Worm (Caenorhabditis elegans): ENCODE results near the gene scvp-1.

The scvp-1 gene

ce11 chrV:10960544-10960943 is 29.5 kb upstream of the scvp-1 start, which contains the start of gene vps-36:
Gene vps-36 (minus strand): TSS chrV:10960669.
- no peak for TF ChIP-seq egl-27 (tag; optimal IDR thresholded peaks at IDR 0.05)
- no peak for TF ChIP-seq hmg-11 (tag; optimal IDR thresholded peaks at IDR 0.05)
- no peak for TF ChIP-seq nfya-1 (tag; optimal IDR thresholded peaks at IDR 0.05; ENCODE audit: insufficient read depth)
- TF ChIP-seq nhr-77 (tag; optimal IDR thresholded peaks at IDR 0.05): no peak
- TF ChIP-seq tbx-2 (tag; optimal IDR thresholded peaks at IDR 0.05): no peak
- TF ChIP-seq pqm-1 (tag; optimal IDR thresholded peaks at IDR 0.05): peak; percentile 59
- no peak for TF ChIP-seq unc-62 (GFP tag; optimal IDR thresholded peaks at IDR 0.05)
- no peak for TF ChIP-seq fos-1 (tag; optimal IDR thresholded peaks at IDR 0.05)
- no peak for TF ChIP-seq eor-1 (tag; optimal IDR thresholded peaks at IDR 0.05)
- no peak for TF ChIP-seq ceh-9 (tag; optimal IDR thresholded peaks at IDR 0.05)
- peak; percentile 74 for TF ChIP-seq pha-4 (tag; optimal IDR thresholded peaks at IDR 0.05)
- no peak for TF ChIP-seq sea-2 (GFP tag; optimal IDR thresholded peaks at IDR 0.05)
- TF ChIP-seq ama-1 (optimal IDR thresholded peaks at IDR 0.05): no peak
- no peak for TF ChIP-seq ztf-11 (tag; optimal IDR thresholded peaks at IDR 0.05)
- peak; percentile 21 for TF ChIP-seq lin-15B (tag; optimal IDR thresholded peaks at IDR 0.05)
- peak; percentile 65 for TF ChIP-seq elt-2 (tag; optimal IDR thresholded peaks at IDR 0.05)
- no peak for TF ChIP-seq fkh-2 (tag; optimal IDR thresholded peaks at IDR 0.05)
- TF ChIP-seq fkh-10 (GFP tag; optimal IDR thresholded peaks at IDR 0.05): no peak
- no peak for TF ChIP-seq skn-1 (tag; optimal IDR thresholded peaks at IDR 0.05)
- no peak for TF ChIP-seq elt-3 (tag; optimal IDR thresholded peaks at IDR 0.05)

- TF ChIP-seq nhr-77 (tag; optimal IDR thresholded peaks at IDR 0.05) (no peak), nhr-43 (tag; optimal IDR thresholded peaks at IDR 0.05; ENCODE audit: poor library complexity, severe bottlenecking) (peak; percentile 28), ceh-28 (tag; optimal IDR thresholded peaks at IDR 0.05) (peak; percentile 35), elt-2 (tag; optimal IDR thresholded peaks at IDR 0.05) (peak; percentile 37), mdl-1 (tag; optimal IDR thresholded peaks at IDR 0.05) (no peak)
These were observed 27.3 kb upstream of the scvp-1 start, which contains the start of gene pigt-1 for ce11 chrV:10958322-10958900. Gene pigt-1 (minus strand): TSS chrV:10958821.

ce11 chrV:10955681-10956476 is 24.8 kb upstream of the scvp-1 start, which contains the start of gene F17C11.13:
Gene F17C11.13 (plus strand): TSS chrV:10955923.
- TF ChIP-seq ceh-28 (tag; optimal IDR thresholded peaks at IDR 0.05) (no peak), elt-2 (tag; optimal IDR thresholded peaks at IDR 0.05) (peak; percentile 59), ZK546.5 (tag; optimal IDR thresholded peaks at IDR 0.05) (no peak), pqm-1 (tag; optimal IDR thresholded peaks at IDR 0.05) (peak; percentile 32), elt-3 (tag; optimal IDR thresholded peaks at IDR 0.05) (no peak)

- peak; percentile 82 for TF ChIP-seq pqm-1 (tag; optimal IDR thresholded peaks at IDR 0.05)
- TF ChIP-seq ceh-28 (tag; optimal IDR thresholded peaks at IDR 0.05): no peak
- peak; percentile 70 for TF ChIP-seq elt-2 (tag; optimal IDR thresholded peaks at IDR 0.05)
These were observed 23.7 kb upstream of the scvp-1 start, which contains the start of gene F17C11.6 for ce11 chrV:10954832-10955231. Gene F17C11.6 (plus strand): TSS chrV:10955121.

- TF ChIP-seq pqm-1 (tag; optimal IDR thresholded peaks at IDR 0.05) (no peak), ceh-9 (tag; optimal IDR thresholded peaks at IDR 0.05) (no peak), unc-39 (tag; optimal IDR thresholded peaks at IDR 0.05) (no peak), sea-2 (GFP tag; optimal IDR thresholded peaks at IDR 0.05) (no peak)
These were observed 23.2 kb upstream of the scvp-1 start, which contains the start of gene clec-221 for ce11 chrV:10954334-10954733. Gene clec-221 (minus strand): TSS chrV:10954434.

ce11 chrV:10953471-10954155 is 22.5 kb upstream of the scvp-1 start:
- peak; percentile 83 for TF ChIP-seq ama-1 (optimal IDR thresholded peaks at IDR 0.05)
- no peak for TF ChIP-seq nhr-76 (tag; optimal IDR thresholded peaks at IDR 0.05)
- TF ChIP-seq lin-39 (tag; optimal IDR thresholded peaks at IDR 0.05): no peak
- no peak for TF ChIP-seq elt-2 (tag; optimal IDR thresholded peaks at IDR 0.05)
- no peak for TF ChIP-seq ZK546.5 (tag; optimal IDR thresholded peaks at IDR 0.05)
- TF ChIP-seq sea-2 (GFP tag; optimal IDR thresholded peaks at IDR 0.05): no peak
- TF ChIP-seq nhr-25 (tag; optimal IDR thresholded peaks at IDR 0.05): peak; percentile 43
- no peak for TF ChIP-seq elt-3 (tag; optimal IDR thresholded peaks at IDR 0.05)
- peak; percentile 22 for TF ChIP-seq tbx-2 (tag; optimal IDR thresholded peaks at IDR 0.05)
- TF ChIP-seq nhr-43 (tag; optimal IDR thresholded peaks at IDR 0.05; ENCODE audit: poor library complexity, severe bottlenecking): peak; percentile 8
- TF ChIP-seq R02D3.7 (tag; optimal IDR thresholded peaks at IDR 0.05): no peak
- TF ChIP-seq hmg-11 (tag; optimal IDR thresholded peaks at IDR 0.05): no peak
- TF ChIP-seq eor-1 (tag; optimal IDR thresholded peaks at IDR 0.05): no peak
- no peak for TF ChIP-seq nhr-237 (tag; optimal IDR thresholded peaks at IDR 0.05)
- no peak for TF ChIP-seq nhr-28 (tag; optimal IDR thresholded peaks at IDR 0.05)
- TF ChIP-seq ztf-11 (tag; optimal IDR thresholded peaks at IDR 0.05): no peak
- peak; percentile 13 for TF ChIP-seq ztf-4 (tag; optimal IDR thresholded peaks at IDR 0.05)
- TF ChIP-seq zag-1 (tag; optimal IDR thresholded peaks at IDR 0.05): no peak
- TF ChIP-seq lsy-12 (tag; optimal IDR thresholded peaks at IDR 0.05): peak; percentile 36
- peak; percentile 16 for TF ChIP-seq pha-4 (tag; optimal IDR thresholded peaks at IDR 0.05)
- TF ChIP-seq ceh-28 (tag; optimal IDR thresholded peaks at IDR 0.05): no peak

Measured in whole organism, L3 larva.